Fruit fly (Drosophila melanogaster): ENCODE measurements around the gene Ssadh.

- TF ChIP-seq lola (GFP tag; optimal IDR thresholded peaks at IDR 0.05): no peak
- no peak for TF ChIP-seq dl (GFP tag; optimal IDR thresholded peaks at IDR 0.05; ENCODE audit: insufficient read depth in 1 of 2, partially characterized antibody in 2 of 2)
- TF ChIP-seq CG9705 (GFP tag; optimal IDR thresholded peaks at IDR 0.05): peak; percentile 43
- peak; percentile 24 for TF ChIP-seq Hnf4 (GFP tag; optimal IDR thresholded peaks at IDR 0.05)
- peak; percentile 68 for TF ChIP-seq sage (GFP tag; optimal IDR thresholded peaks at IDR 0.05)
- peak; percentile 68 for TF ChIP-seq br (GFP tag; optimal IDR thresholded peaks at IDR 0.05)
- TF ChIP-seq Abd-B (GFP tag; optimal IDR thresholded peaks at IDR 0.05): no peak
- TF ChIP-seq usp (GFP tag; optimal IDR thresholded peaks at IDR 0.05): no peak
- TF ChIP-seq Hr78 (GFP tag; optimal IDR thresholded peaks at IDR 0.05): no peak
- TF ChIP-seq h (GFP tag; optimal IDR thresholded peaks at IDR 0.05): peak; percentile 83
- TF ChIP-seq pan (optimal IDR thresholded peaks at IDR 0.05): peak; percentile 61
Measured at dm6 chr3R:25637294-25638174, 10.8 kb upstream of the Ssadh start, which contains the start of gene jigr1.

Data from whole organism, wandering third instar larva.